Worm (Caenorhabditis elegans): ENCODE data around the gene T21C9.13.

- TF ChIP-seq sea-2 (GFP tag; optimal IDR thresholded peaks at IDR 0.05) = no peak
- no peak for TF ChIP-seq R02D3.7 (tag; optimal IDR thresholded peaks at IDR 0.05)
- TF ChIP-seq lsy-12 (tag; optimal IDR thresholded peaks at IDR 0.05) = no peak
- no peak for TF ChIP-seq nhr-77 (tag; optimal IDR thresholded peaks at IDR 0.05)
- TF ChIP-seq pqm-1 (tag; optimal IDR thresholded peaks at IDR 0.05) = no peak
- no peak for TF ChIP-seq nhr-28 (tag; optimal IDR thresholded peaks at IDR 0.05)
- TF ChIP-seq egl-5 (tag; optimal IDR thresholded peaks at IDR 0.05) = no peak
- no peak for TF ChIP-seq nhr-11 (tag; optimal IDR thresholded peaks at IDR 0.05)
- TF ChIP-seq tbx-2 (tag; optimal IDR thresholded peaks at IDR 0.05) = no peak
- no peak for TF ChIP-seq nhr-237 (tag; optimal IDR thresholded peaks at IDR 0.05)
- no peak for TF ChIP-seq unc-62 (GFP tag; optimal IDR thresholded peaks at IDR 0.05)
- TF ChIP-seq skn-1 (tag; optimal IDR thresholded peaks at IDR 0.05) = no peak
- TF ChIP-seq egl-27 (tag; optimal IDR thresholded peaks at IDR 0.05) = no peak
- TF ChIP-seq ama-1 (optimal IDR thresholded peaks at IDR 0.05) = no peak
Measured at ce11 chrV:10594810-10595209, 2.3 kb upstream of the T21C9.13 start, which contains the start of gene T21C9.11.
